Worm (Caenorhabditis elegans): ENCODE results near the gene C31H2.3.

C31H2.3 gene

ce11 chrX:5105703-5106102, 48.5 kb downstream of the C31H2.3 start:
- TF ChIP-seq skn-1 (tag; optimal IDR thresholded peaks at IDR 0.05) (no peak), elt-3 (tag; optimal IDR thresholded peaks at IDR 0.05) (no peak), Y55F3AM.14 (GFP tag; optimal IDR thresholded peaks at IDR 0.05) (no peak), ztf-4 (tag; optimal IDR thresholded peaks at IDR 0.05) (no peak), ceh-16 (tag; optimal IDR thresholded peaks at IDR 0.05) (no peak), lin-39 (tag; optimal IDR thresholded peaks at IDR 0.05) (no peak), nhr-23 (tag; optimal IDR thresholded peaks at IDR 0.05) (no peak), alr-1 (tag; optimal IDR thresholded peaks at IDR 0.05) (no peak), lsy-2 (tag; optimal IDR thresholded peaks at IDR 0.05) (no peak), lin-11 (tag; optimal IDR thresholded peaks at IDR 0.05) (no peak), ceh-82 (tag; optimal IDR thresholded peaks at IDR 0.05) (no peak), egl-27 (tag; optimal IDR thresholded peaks at IDR 0.05) (no peak), F13H6.1 (tag; optimal IDR thresholded peaks at IDR 0.05) (no peak), crh-2 (tag; optimal IDR thresholded peaks at IDR 0.05) (no peak), nhr-6 (tag; optimal IDR thresholded peaks at IDR 0.05) (no peak), ztf-1 (GFP tag; conservative IDR thresholded peaks at IDR 0.05) (no peak), mab-5 (tag; optimal IDR thresholded peaks at IDR 0.05) (no peak), R02D3.7 (tag; optimal IDR thresholded peaks at IDR 0.05) (no peak)

- TF ChIP-seq elt-1 (tag; optimal IDR thresholded peaks at IDR 0.05), result no peak
- TF ChIP-seq zag-1 (tag; optimal IDR thresholded peaks at IDR 0.05), result no peak
Measured at ce11 chrX:5103422-5103821, 50.8 kb downstream of the C31H2.3 start.

DNA sequence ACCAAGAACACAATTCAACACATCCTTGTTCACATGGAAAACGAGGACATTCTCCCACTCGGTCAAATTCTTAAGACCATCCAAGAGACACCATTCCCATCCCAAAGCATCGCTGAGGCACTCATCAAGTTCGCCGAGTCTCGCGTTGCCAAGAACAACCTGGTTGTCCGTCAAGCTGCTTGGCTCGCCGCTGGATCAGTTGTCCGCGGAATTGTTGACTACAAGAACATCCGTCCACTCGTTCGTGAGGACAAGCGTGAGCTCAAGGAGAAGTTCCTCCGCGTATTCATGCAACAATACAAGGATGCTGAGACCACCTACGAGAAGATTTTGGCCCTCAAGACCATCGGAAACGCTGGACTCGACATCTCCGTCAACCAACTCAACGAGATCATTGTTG, 51.8 kb downstream of the C31H2.3 start:
- TF ChIP-seq nhr-12 (tag; optimal IDR thresholded peaks at IDR 0.05) (no peak), ztf-4 (tag; optimal IDR thresholded peaks at IDR 0.05) (no peak), dmd-4 (tag; optimal IDR thresholded peaks at IDR 0.05) (no peak), ztf-1 (GFP tag; conservative IDR thresholded peaks at IDR 0.05) (no peak), alr-1 (tag; optimal IDR thresholded peaks at IDR 0.05) (no peak), lin-13 (GFP tag; optimal IDR thresholded peaks at IDR 0.05) (no peak), ztf-11 (tag; optimal IDR thresholded peaks at IDR 0.05) (no peak), ZK546.5 (tag; optimal IDR thresholded peaks at IDR 0.05) (no peak)

Data from whole organism, L2 larva.